Worm (Caenorhabditis elegans) whole organism, L4 larva: ENCODE measurements around the gene Y41C4A.22.
A peak's percentile ranks its signal among the peaks of the same experiment; 100 is the strongest.

Experiments used
- F26F4.8 ChIP-seq: fragments of 200-800 bp; sonication (Bioruptor generic); conservative IDR thresholded peaks from 2 replicates; pipeline ENCODE4 v1.3.6; 2022; ENCODE audit warnings: missing genetic modification characterization, missing compliant biosample characterization
- F37D6.2 ChIP-seq: sonication (generic microtip); optimal IDR thresholded peaks from 2 replicates; lab custom pipeline; 2016; ENCODE audit warnings: mild to moderate bottlenecking, missing genetic modification characterization, missing compliant biosample characterization
- F44E2.7 ChIP-seq: fragments of 200-800 bp; sonication (Bioruptor generic); IDR thresholded peaks from 2 replicates; pipeline ENCODE4 v2.1.2; 2022; ENCODE audit warnings: missing genetic modification characterization, missing compliant biosample characterization
- Y48G9A.11 ChIP-seq: fragments of 200-800 bp; sonication (Bioruptor generic); IDR thresholded peaks from 2 replicates; pipeline ENCODE4 v1.3.6; 2022; ENCODE audit warnings: missing genetic modification reagents, missing genetic modification characterization, missing compliant biosample characterization
- Y5F2A.4 ChIP-seq: fragments of 200-800 bp; sonication (Bioruptor generic); optimal IDR thresholded peaks from 2 replicates; lab custom pipeline; 2018; ENCODE audit warnings: mild to moderate bottlenecking, missing genetic modification characterization, missing compliant biosample characterization
- Y75B8A.6 ChIP-seq: fragments of 200-800 bp; sonication (Bioruptor generic); IDR thresholded peaks from 2 replicates; pipeline ENCODE4 v1.3.6; 2022; ENCODE audit warnings: missing genetic modification reagents, missing genetic modification characterization, missing compliant biosample characterization
- ZK337.2 ChIP-seq: fragments of 200-800 bp; sonication (Bioruptor generic); IDR thresholded peaks from 2 replicates; pipeline ENCODE4 v1.3.6; 2022; ENCODE audit warnings: missing genetic modification reagents, missing genetic modification characterization, missing compliant biosample characterization
- aha-1 ChIP-seq: fragments of 150-350 bp; peaks from one replicate; lab custom pipeline; 2014; ENCODE audit warnings: missing biosample characterization, missing genetic modification characterization
- aly-2 ChIP-seq: sonication (generic microtip); optimal IDR thresholded peaks from 2 replicates; lab custom pipeline; 2018; ENCODE audit warnings: missing biosample characterization, missing genetic modification characterization
- ama-1 ChIP-seq: fragments of 150-350 bp; optimal IDR thresholded peaks from 2 replicates; lab custom pipeline; 2014; ENCODE audit warnings: inconsistent platforms, mixed read lengths
- arid-1 ChIP-seq: fragments of 200-800 bp; sonication (Bioruptor generic); conservative IDR thresholded peaks from 2 replicates; pipeline ENCODE4 v1.3.6; 2022; ENCODE audit warnings: missing genetic modification reagents, missing genetic modification characterization, missing compliant biosample characterization
- ceh-20 ChIP-seq: fragments of 200-800 bp; sonication (Bioruptor generic); IDR thresholded peaks from 2 replicates; pipeline ENCODE4 v1.3.6; 2022; ENCODE audit warnings: missing genetic modification reagents, missing genetic modification characterization, missing compliant biosample characterization
- ceh-28 ChIP-seq: fragments of 150-350 bp; optimal IDR thresholded peaks from 2 replicates; lab custom pipeline; 2014; ENCODE audit warnings: missing biosample characterization, missing genetic modification reagents, missing genetic modification characterization
- ctbp-1 ChIP-seq: fragments of 200-800 bp; sonication (Bioruptor generic); IDR thresholded peaks from 2 replicates; pipeline ENCODE4 v1.3.6; 2022; ENCODE audit warnings: missing genetic modification reagents, missing genetic modification characterization, missing compliant biosample characterization
- dmd-6 ChIP-seq: fragments of 200-800 bp; sonication (Bioruptor generic); IDR thresholded peaks from 2 replicates; pipeline ENCODE4 v1.3.6; 2022; ENCODE audit warnings: missing genetic modification reagents, missing genetic modification characterization, missing compliant biosample characterization
- dmd-8 ChIP-seq: fragments of 200-800 bp; sonication (Bioruptor generic); IDR thresholded peaks from 2 replicates; pipeline ENCODE4 v1.3.6; 2022; ENCODE audit warnings: missing genetic modification characterization, missing compliant biosample characterization
- dpl-1 ChIP-seq: fragments of 150-350 bp; optimal IDR thresholded peaks from 2 replicates; lab custom pipeline; 2014; ENCODE audit warnings: missing biosample characterization, missing genetic modification reagents, missing genetic modification characterization
- duxl-1 ChIP-seq: sonication (generic microtip); optimal IDR thresholded peaks from 2 replicates; lab custom pipeline; 2016; ENCODE audit warnings: mild to moderate bottlenecking, missing genetic modification characterization, moderate library complexity, missing compliant biosample characterization; ENCODE audit not compliant: poor library complexity
- dve-1 ChIP-seq: sonication (generic microtip); optimal IDR thresholded peaks from 2 replicates; lab custom pipeline; 2017; ENCODE audit warnings: antibody characterized with exemption, mild to moderate bottlenecking, missing genetic modification characterization, missing compliant biosample characterization; ENCODE audit not compliant: insufficient read depth
- egl-27 ChIP-seq: sonication (generic microtip); optimal IDR thresholded peaks from 3 replicates; lab custom pipeline; 2017; ENCODE audit warnings: missing biosample characterization, missing genetic modification reagents, missing genetic modification characterization
- fkh-10 ChIP-seq: fragments of 150-350 bp; optimal IDR thresholded peaks from 2 replicates; lab custom pipeline; 2014; ENCODE audit warnings: missing biosample characterization, missing genetic modification reagents, missing genetic modification characterization
- gei-8 ChIP-seq: fragments of 200-800 bp; sonication (Bioruptor generic); optimal IDR thresholded peaks from 2 replicates; lab custom pipeline; 2018; ENCODE audit warnings: mild to moderate bottlenecking, missing genetic modification characterization, missing compliant biosample characterization
- lim-7 ChIP-seq: fragments of 200-800 bp; sonication (Bioruptor generic); IDR thresholded peaks from 2 replicates; pipeline ENCODE4 v1.3.6; 2022; ENCODE audit warnings: missing genetic modification characterization, missing compliant biosample characterization
- lin-15B ChIP-seq: fragments of 150-350 bp; sonication (generic microtip); optimal IDR thresholded peaks from 3 replicates; lab custom pipeline; 2014; ENCODE audit warnings: missing biosample characterization, missing genetic modification characterization
- lin-38 ChIP-seq: fragments of 200-800 bp; sonication (Bioruptor generic); IDR thresholded peaks from 2 replicates; pipeline ENCODE4 v1.3.6; 2022; ENCODE audit warnings: missing genetic modification reagents, missing genetic modification characterization, missing compliant biosample characterization
- lin-39 ChIP-seq: fragments of 150-350 bp; optimal IDR thresholded peaks from 2 replicates; lab custom pipeline; 2014; ENCODE audit warnings: missing biosample characterization, missing genetic modification reagents, missing genetic modification characterization
- madf-5 ChIP-seq, 2 experiments: fragments of 200-800 bp; sonication (Bioruptor generic); IDR thresholded peaks; 2 replicates each; pipeline ENCODE4 v1.3.6; 2022; ENCODE audit warnings: missing compliant biosample characterization in 2 of 2, missing genetic modification characterization in 2 of 2
- madf-9 ChIP-seq: fragments of 200-800 bp; sonication (Bioruptor generic); conservative IDR thresholded peaks from 2 replicates; pipeline ENCODE4 v1.3.6; 2022; ENCODE audit warnings: missing genetic modification reagents, missing genetic modification characterization, missing compliant biosample characterization
- mdt-29 ChIP-seq: fragments of 200-800 bp; sonication (Bioruptor generic); IDR thresholded peaks from 2 replicates; pipeline ENCODE4 v1.3.6; 2022; ENCODE audit warnings: missing genetic modification reagents, missing genetic modification characterization, missing compliant biosample characterization
- mes-2 ChIP-seq: sonication (generic microtip); optimal IDR thresholded peaks from 2 replicates; lab custom pipeline; 2016; ENCODE audit warnings: missing genotype, mild to moderate bottlenecking, missing genetic modification characterization, missing compliant biosample characterization; ENCODE audit not compliant: poor library complexity, severe bottlenecking
- nhr-237 ChIP-seq: sonication (generic microtip); optimal IDR thresholded peaks from 2 replicates; lab custom pipeline; 2017; ENCODE audit warnings: missing biosample characterization, missing genetic modification characterization
- nhr-25 ChIP-seq: sonication (generic microtip); optimal IDR thresholded peaks from 2 replicates; lab custom pipeline; 2017; ENCODE audit warnings: missing genetic modification characterization, mild to moderate bottlenecking, missing compliant biosample characterization, antibody characterized with exemption, moderate library complexity, borderline replicate concordance; ENCODE audit not compliant: insufficient read depth
- nhr-28 ChIP-seq: fragments of 150-350 bp; optimal IDR thresholded peaks from 2 replicates; lab custom pipeline; 2014; ENCODE audit warnings: missing biosample characterization, missing genetic modification characterization
- nhr-41 ChIP-seq: fragments of 200-800 bp; sonication (Bioruptor generic); IDR thresholded peaks from 2 replicates; pipeline ENCODE4 v1.3.6; 2022; ENCODE audit warnings: missing genetic modification reagents, missing genetic modification characterization, missing compliant biosample characterization
- nhr-48 ChIP-seq: sonication (generic microtip); optimal IDR thresholded peaks from 2 replicates; lab custom pipeline; 2016; ENCODE audit warnings: mild to moderate bottlenecking, missing genetic modification characterization, missing compliant biosample characterization
- nhr-76 ChIP-seq: fragments of 150-350 bp; optimal IDR thresholded peaks from 2 replicates; lab custom pipeline; 2014; ENCODE audit warnings: missing biosample characterization, missing genetic modification characterization
- pqm-1 ChIP-seq: sonication (generic microtip); optimal IDR thresholded peaks from 2 replicates; lab custom pipeline; 2017; ENCODE audit warnings: missing biosample characterization, missing genetic modification characterization
- skn-1 ChIP-seq: fragments of 150-350 bp; optimal IDR thresholded peaks from 2 replicates; lab custom pipeline; 2014; ENCODE audit warnings: missing biosample characterization, missing genetic modification characterization
- snpc-1.2 ChIP-seq: fragments of 200-800 bp; sonication (Bioruptor generic); IDR thresholded peaks from 2 replicates; pipeline ENCODE4 v1.3.6; 2022; ENCODE audit warnings: missing genetic modification reagents, missing genetic modification characterization, missing compliant biosample characterization
- spr-1 ChIP-seq: sonication (generic microtip); optimal IDR thresholded peaks from 2 replicates; lab custom pipeline; 2016; ENCODE audit warnings: mild to moderate bottlenecking, missing genetic modification characterization, missing compliant biosample characterization
- tra-1 ChIP-seq: fragments of 200-800 bp; sonication (Bioruptor generic); IDR thresholded peaks from 2 replicates; pipeline ENCODE4 v1.3.6; 2022; ENCODE audit warnings: missing genetic modification reagents, missing genetic modification characterization, missing compliant biosample characterization
- unc-62 ChIP-seq, 3 experiments: fragments of 150-350 bp in 1 of 3; sonication (generic microtip); optimal IDR thresholded peaks in 2 of 3; peaks in 1 of 3; 1 replicate in 1 of 3; 2 replicates in 2 of 3; lab custom pipeline; 2014 to 2017; ENCODE audit warnings: missing biosample characterization in 3 of 3, missing genetic modification characterization in 3 of 3, missing genetic modification reagents in 3 of 3, missing genotype in 1 of 3
- ztf-11 ChIP-seq: fragments of 150-350 bp; optimal IDR thresholded peaks from 2 replicates; lab custom pipeline; 2014; ENCODE audit warnings: missing biosample characterization, missing genetic modification characterization
- ztf-7 ChIP-seq: fragments of 150-350 bp; optimal IDR thresholded peaks from 2 replicates; lab custom pipeline; 2014; ENCODE audit warnings: missing biosample characterization, missing genetic modification characterization

Gene Y41C4A.22

ce11 chrIII:11684770-11685169 is 10.3 kb upstream of the Y41C4A.22 start (continued):
- TF ChIP-seq Y5F2A.4 (GFP tag; lab: Kevin White, UChicago) (no peak), ama-1 (no peak), lin-39 (tag; lab: Kevin White, UChicago) (no peak), unc-62 (GFP tag; optimal IDR thresholded peaks at IDR 0.05 in 1 of 2; lab: Kevin White, UChicago) (no peak), unc-62 (tag; optimal IDR thresholded peaks at IDR 0.05; lab: Kevin White, UChicago) (no peak), lim-7 (GFP tag; lab: Robert Waterston, UW) (no peak), pqm-1 (tag; lab: Kevin White, UChicago) (peak; percentile 31), nhr-76 (no peak), ceh-20 (no peak), aly-2 (tag; lab: Kevin White, UChicago) (no peak), nhr-28 (peak; percentile 79), Y48G9A.11 (GFP tag; lab: Robert Waterston, UW) (no peak), skn-1 (tag; lab: Kevin White, UChicago) (no peak), ztf-11 (no peak), ceh-28 (tag; lab: Kevin White, UChicago) (no peak), nhr-48 (tag; lab: Kevin White, UChicago) (peak; percentile 57), mes-2 (tag; lab: Kevin White, UChicago) (peak; percentile 23), snpc-1.2 (GFP tag; lab: Robert Waterston, UW) (no peak), lin-38 (GFP tag; lab: Robert Waterston, UW) (no peak), nhr-25 (tag; lab: Kevin White, UChicago) (no peak), fkh-10 (GFP tag; lab: Kevin White, UChicago) (no peak), ztf-7 (tag; lab: Kevin White, UChicago) (no peak), F37D6.2 (no peak), nhr-237 (tag; lab: Kevin White, UChicago) (no peak), tra-1 (GFP tag; lab: Robert Waterston, UW) (no peak), dve-1 (tag; lab: Kevin White, UChicago) (peak; percentile 82), dmd-6 (GFP tag; lab: Robert Waterston, UW) (peak; percentile 85), madf-9 (GFP tag; lab: Robert Waterston, UW) (no peak), F44E2.7 (GFP tag; lab: Robert Waterston, UW) (no peak), spr-1 (tag; lab: Kevin White, UChicago) (no peak), F26F4.8 (GFP tag; lab: Robert Waterston, UW) (no peak), arid-1 (GFP tag; lab: Robert Waterston, UW) (no peak), gei-8 (no peak), Y75B8A.6 (GFP tag; lab: Robert Waterston, UW) (no peak), dmd-8 (GFP tag; lab: Robert Waterston, UW) (no peak), ctbp-1 (no peak), lin-15B (tag; lab: Kevin White, UChicago) (no peak), madf-5 (GFP tag; IDR thresholded peaks at IDR 0.05; lab: Robert Waterston, UW) (no peak), aha-1 (tag; lab: Kevin White, UChicago) (no peak), nhr-41 (GFP tag; lab: Robert Waterston, UW) (no peak), duxl-1 (no peak), mdt-29 (GFP tag; lab: Robert Waterston, UW) (no peak), ZK337.2 (GFP tag; lab: Robert Waterston, UW) (no peak), dpl-1 (GFP tag; lab: Kevin White, UChicago) (peak; percentile 8), egl-27 (tag; lab: Kevin White, UChicago) (no peak)
